Worm (Caenorhabditis elegans) whole organism, L4/young adult: ENCODE results near the gene T05A8.1.

Experiments
- W03F9.2 ChIP-seq: fragments of 150-350 bp; optimal IDR thresholded peaks from 2 replicates; lab custom pipeline; 2014; ENCODE audit warnings: missing biosample characterization, missing genetic modification characterization
- dao-5 ChIP-seq: sonication (generic microtip); optimal IDR thresholded peaks from 2 replicates; lab custom pipeline; 2016; ENCODE audit warnings: missing genotype, missing genetic modification characterization, moderate library complexity, missing compliant biosample characterization
- him-1 ChIP-seq: sonication (generic microtip); optimal IDR thresholded peaks from 2 replicates; lab custom pipeline; 2016; ENCODE audit warnings: missing genotype, missing genetic modification reagents, missing genetic modification characterization, missing compliant biosample characterization

- TF ChIP-seq W03F9.2 (tag; lab: Kevin White, UChicago): no peak
- TF ChIP-seq him-1 (tag; lab: Kevin White, UChicago): no peak
- TF ChIP-seq dao-5: no peak
These were observed 28.7 kb downstream of the T05A8.1 start, which contains the start of gene F34D6.1 for ce11 chrII:2681118-2681517.
